Worm (Caenorhabditis elegans): ENCODE measurements around the gene F54D5.4.

The F54D5.4 gene

DNA sequence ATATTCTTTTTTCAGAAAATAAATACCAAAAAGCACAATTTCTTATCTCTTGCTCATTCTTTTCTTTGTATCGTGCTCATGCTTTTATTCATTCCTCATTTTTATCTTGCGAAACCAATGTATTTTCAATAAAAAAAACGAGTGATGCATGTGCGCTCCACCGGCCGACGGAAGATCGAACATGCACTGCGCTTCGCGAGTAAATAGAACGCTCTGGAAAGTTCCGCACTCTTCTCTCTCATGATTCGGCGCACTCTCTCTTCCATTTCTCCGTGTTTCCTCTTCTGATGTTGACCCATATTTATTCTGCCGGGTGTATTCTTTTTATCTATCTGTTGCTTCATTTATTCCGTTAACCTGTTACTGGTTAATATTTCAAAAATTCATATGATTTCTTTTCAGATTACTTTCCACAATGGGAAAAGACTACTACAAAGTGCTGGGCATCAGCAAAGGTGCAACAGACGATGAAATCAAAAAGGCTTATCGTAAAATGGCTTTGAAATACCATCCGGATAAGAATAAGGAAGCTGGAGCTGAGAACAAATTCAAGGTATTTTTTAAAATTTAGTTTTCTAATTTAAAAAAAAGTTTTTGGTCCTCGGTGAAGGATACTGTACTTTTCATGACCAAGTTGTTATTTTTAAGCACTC lies 24.2 kb upstream of the F54D5.4 start, which contains the start of gene dnj-13 (continued):
- peak; percentile 80 for TF ChIP-seq nhr-6 (tag; optimal IDR thresholded peaks at IDR 0.05)
- peak; percentile 91 for TF ChIP-seq lin-29 (GFP tag; IDR thresholded peaks at IDR 0.05)
- peak; percentile 85 for TF ChIP-seq vab-7 (GFP tag; IDR thresholded peaks at IDR 0.05)
- peak; percentile 90; the same call in 1 of the 2 replicates for TF ChIP-seq Y75B8A.6 (GFP tag; IDR thresholded peaks at IDR 0.05)
- TF ChIP-seq ceh-82 (tag; optimal IDR thresholded peaks at IDR 0.05) = no peak
- no peak for TF ChIP-seq daf-8 (GFP tag; IDR thresholded peaks at IDR 0.05)
- TF ChIP-seq zfp-3 (GFP tag; conservative IDR thresholded peaks at IDR 0.05) = peak; percentile 98
- TF ChIP-seq F10B5.3 (tag; optimal IDR thresholded peaks at IDR 0.05) = peak; percentile 89
- TF ChIP-seq ceh-62 (tag; optimal IDR thresholded peaks at IDR 0.05) = no peak
- no peak for TF ChIP-seq F44E2.7 (GFP tag; IDR thresholded peaks at IDR 0.05)
- peak; percentile 96 for TF ChIP-seq nhr-111 (GFP tag; optimal IDR thresholded peaks at IDR 0.05)
- TF ChIP-seq mxl-3 (GFP tag; optimal IDR thresholded peaks at IDR 0.05) = peak; percentile 88
- no peak for TF ChIP-seq cey-2 (tag; optimal IDR thresholded peaks at IDR 0.05; ENCODE audit: borderline replicate concordance, insufficient read depth)
- TF ChIP-seq dve-1 (tag; optimal IDR thresholded peaks at IDR 0.05; ENCODE audit: insufficient read depth) = peak; percentile 98
- peak; percentile 88 for TF ChIP-seq D1046.2 (GFP tag; IDR thresholded peaks at IDR 0.05)
- peak; percentile 85 for TF ChIP-seq nhr-28 (tag; optimal IDR thresholded peaks at IDR 0.05)
- peak; percentile 63 for TF ChIP-seq nhr-10 (tag; optimal IDR thresholded peaks at IDR 0.05)

DNA sequence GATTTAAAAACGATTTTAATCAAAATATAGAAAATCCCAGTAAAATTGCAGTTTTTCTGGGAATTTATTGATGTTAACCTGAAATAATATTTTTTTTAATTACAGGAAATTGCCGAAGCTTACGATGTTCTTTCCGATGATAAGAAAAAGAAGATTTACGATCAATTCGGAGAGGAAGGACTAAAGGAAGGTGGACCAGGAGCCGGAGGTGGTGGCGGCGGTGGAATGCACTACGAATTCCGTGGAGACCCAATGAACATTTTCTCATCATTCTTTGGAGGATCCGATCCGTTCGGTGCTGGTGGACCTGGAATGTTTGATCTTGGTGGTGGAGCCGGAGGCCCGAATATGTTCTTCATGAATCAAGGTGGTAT lies 23.7 kb upstream of the F54D5.4 start:
- TF ChIP-seq mep-1 (tag; optimal IDR thresholded peaks at IDR 0.05) (no peak), spr-1 (tag; optimal IDR thresholded peaks at IDR 0.05) (no peak), daf-8 (GFP tag; IDR thresholded peaks at IDR 0.05) (no peak), ceh-32 (tag; optimal IDR thresholded peaks at IDR 0.05; ENCODE audit: poor library complexity) (no peak), zip-11 (GFP tag; IDR thresholded peaks at IDR 0.05) (no peak), set-16 (GFP tag; IDR thresholded peaks at IDR 0.05) (peak; percentile 41), lim-7 (GFP tag; IDR thresholded peaks at IDR 0.05) (0 out of 2 replicates have a peak, but pooled peaks have one; percentile 21), F37D6.2 (tag; optimal IDR thresholded peaks at IDR 0.05) (no peak), arid-1 (GFP tag; conservative IDR thresholded peaks at IDR 0.05) (no peak), aha-1 (tag) (peak; percentile 93), unc-130 (GFP tag; optimal IDR thresholded peaks at IDR 0.05) (no peak), unc-62 (GFP tag; optimal IDR thresholded peaks at IDR 0.05 in 1 of 2) (no peak), unc-62 (tag; optimal IDR thresholded peaks at IDR 0.05) (no peak), nhr-10 (tag; optimal IDR thresholded peaks at IDR 0.05) (no peak), ces-1 (GFP tag; optimal IDR thresholded peaks at IDR 0.05) (no peak), dmd-6 (GFP tag; IDR thresholded peaks at IDR 0.05) (peak; percentile 15; the same call in 1 of the 2 replicates), nhr-6 (tag; optimal IDR thresholded peaks at IDR 0.05) (no peak), pqm-1 (tag; optimal IDR thresholded peaks at IDR 0.05) (no peak), duxl-1 (tag; optimal IDR thresholded peaks at IDR 0.05; ENCODE audit: poor library complexity) (no peak), F44E2.7 (GFP tag; IDR thresholded peaks at IDR 0.05) (no peak), nhr-25 (tag; optimal IDR thresholded peaks at IDR 0.05; ENCODE audit: borderline replicate concordance, insufficient read depth) (no peak), tag-97 (GFP tag; IDR thresholded peaks at IDR 0.05) (no peak)

DNA sequence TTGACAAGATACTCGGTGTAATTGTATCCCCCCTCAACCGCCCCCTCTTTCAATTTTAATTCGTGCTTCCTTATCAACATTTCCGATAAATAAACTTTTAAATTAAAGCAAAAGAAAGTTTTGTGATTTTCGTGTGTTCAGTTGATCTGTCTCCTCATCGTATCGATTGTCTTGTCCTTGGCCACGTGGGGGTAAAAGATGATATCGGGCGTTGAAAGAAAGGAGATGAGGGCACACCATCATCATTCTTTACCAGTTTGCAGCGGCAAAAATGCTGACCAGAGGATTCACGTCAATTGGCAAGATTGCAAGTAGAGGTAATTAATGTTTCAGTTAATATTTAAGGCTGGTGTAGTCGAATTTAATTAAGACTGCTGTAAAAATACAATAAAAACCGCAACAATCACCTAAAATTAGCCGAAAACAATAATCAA lies 22.3 kb upstream of the F54D5.4 start, which contains the start of gene F54D5.7:
F54D5.7 (plus strand) TSS at position 264 of the 434 bp plus-strand sequence.
- no peak for TF ChIP-seq zip-11 (GFP tag; IDR thresholded peaks at IDR 0.05)
- peak; percentile 36; the same call in 1 of the 2 replicates for TF ChIP-seq madf-9 (GFP tag; conservative IDR thresholded peaks at IDR 0.05)
- peak; percentile 68; the same call in 1 of the 2 replicates for TF ChIP-seq nhr-42 (GFP tag; IDR thresholded peaks at IDR 0.05)
- peak; percentile 77 for TF ChIP-seq mep-1 (tag; optimal IDR thresholded peaks at IDR 0.05)
- peak; percentile 34 for TF ChIP-seq ceh-28 (tag; optimal IDR thresholded peaks at IDR 0.05)
- no peak for TF ChIP-seq Y105C5A.15 (GFP tag; IDR thresholded peaks at IDR 0.05)
- peak; percentile 49 for TF ChIP-seq dpl-1 (GFP tag; optimal IDR thresholded peaks at IDR 0.05)
- TF ChIP-seq vab-7 (GFP tag; IDR thresholded peaks at IDR 0.05) = no peak
- TF ChIP-seq F37D6.2 (tag; optimal IDR thresholded peaks at IDR 0.05) = no peak
- peak; percentile 3 to 76 for TF ChIP-seq lsy-2 (tag; optimal IDR thresholded peaks at IDR 0.05)
- TF ChIP-seq nhr-76 (tag; optimal IDR thresholded peaks at IDR 0.05) = no peak
- TF ChIP-seq lir-3 (tag; optimal IDR thresholded peaks at IDR 0.05) = no peak
- TF ChIP-seq dmd-9 (GFP tag; IDR thresholded peaks at IDR 0.05) = no peak
- peak; percentile 12 for TF ChIP-seq gei-8 (GFP tag; optimal IDR thresholded peaks at IDR 0.05)
- TF ChIP-seq arid-1 (GFP tag; conservative IDR thresholded peaks at IDR 0.05) = peak; percentile 65
- peak; percentile 56 for TF ChIP-seq spr-3 (GFP tag; optimal IDR thresholded peaks at IDR 0.05)
- TF ChIP-seq nhr-25 (tag; optimal IDR thresholded peaks at IDR 0.05; ENCODE audit: borderline replicate concordance, insufficient read depth) = peak; percentile 43
- peak; percentile 84 for TF ChIP-seq mxl-3 (GFP tag; optimal IDR thresholded peaks at IDR 0.05)
- no peak for TF ChIP-seq ceh-20 (GFP tag; IDR thresholded peaks at IDR 0.05)
- no peak for TF ChIP-seq ces-1 (GFP tag; optimal IDR thresholded peaks at IDR 0.05)
